Worm (Caenorhabditis elegans) whole organism, L3 larva: ENCODE data around the gene eel-1.

ENCODE experiments used
- R02D3.7 ChIP-seq: fragments of 150-350 bp; optimal IDR thresholded peaks from 2 replicates; lab custom pipeline; 2014; ENCODE audit warnings: missing biosample characterization, missing genetic modification characterization
- aly-2 ChIP-seq: fragments of 150-350 bp; optimal IDR thresholded peaks from 2 replicates; lab custom pipeline; 2014; ENCODE audit warnings: missing biosample characterization, missing genetic modification characterization
- ama-1 ChIP-seq: fragments of 150-350 bp; optimal IDR thresholded peaks from 2 replicates; lab custom pipeline; 2018
- ceh-16 ChIP-seq: sonication (generic microtip); optimal IDR thresholded peaks from 2 replicates; lab custom pipeline; 2017; ENCODE audit warnings: missing biosample characterization, missing genetic modification characterization
- ceh-28 ChIP-seq: fragments of 150-350 bp; optimal IDR thresholded peaks from 2 replicates; lab custom pipeline; 2014; ENCODE audit warnings: missing biosample characterization, missing genetic modification reagents, missing genetic modification characterization
- ceh-82 ChIP-seq: fragments of 150-350 bp; optimal IDR thresholded peaks from 2 replicates; lab custom pipeline; 2014; ENCODE audit warnings: missing biosample characterization, missing genetic modification characterization
- egl-27 ChIP-seq: sonication (generic microtip); optimal IDR thresholded peaks from 4 replicates; lab custom pipeline; 2017; ENCODE audit warnings: missing biosample characterization, missing genetic modification reagents, missing genetic modification characterization
- fkh-10 ChIP-seq: sonication (generic microtip); optimal IDR thresholded peaks from 2 replicates; lab custom pipeline; 2017; ENCODE audit warnings: missing biosample characterization, missing genetic modification reagents, missing genetic modification characterization
- fkh-2 ChIP-seq: fragments of 150-350 bp; optimal IDR thresholded peaks from 2 replicates; lab custom pipeline; 2014; ENCODE audit warnings: missing biosample characterization, missing genetic modification reagents, missing genetic modification characterization
- hmg-11 ChIP-seq: sonication (generic microtip); optimal IDR thresholded peaks from 2 replicates; lab custom pipeline; 2016; ENCODE audit warnings: missing genetic modification characterization, missing compliant biosample characterization
- lin-39 ChIP-seq: fragments of 150-350 bp; optimal IDR thresholded peaks from 2 replicates; lab custom pipeline; 2018; ENCODE audit warnings: missing biosample characterization, missing genetic modification reagents, missing genetic modification characterization
- lsy-12 ChIP-seq: sonication (generic microtip); optimal IDR thresholded peaks from 2 replicates; lab custom pipeline; 2016; ENCODE audit warnings: mild to moderate bottlenecking, missing genetic modification characterization, missing compliant biosample characterization
- mdl-1 ChIP-seq: fragments of 150-350 bp; optimal IDR thresholded peaks from 2 replicates; lab custom pipeline; 2014; ENCODE audit warnings: missing biosample characterization, missing genetic modification characterization
- mml-1 ChIP-seq: fragments of 150-350 bp; sonication (generic microtip); optimal IDR thresholded peaks from 3 replicates; lab custom pipeline; 2014; ENCODE audit warnings: missing biosample characterization, missing genetic modification characterization
- nfya-1 ChIP-seq: sonication (generic microtip); optimal IDR thresholded peaks from 2 replicates; lab custom pipeline; 2017; ENCODE audit warnings: missing genetic modification characterization, mild to moderate bottlenecking, missing compliant biosample characterization, antibody characterized with exemption, moderate library complexity; ENCODE audit not compliant: insufficient read depth
- nhr-11 ChIP-seq: fragments of 150-350 bp; optimal IDR thresholded peaks from 2 replicates; lab custom pipeline; 2014; ENCODE audit warnings: missing biosample characterization, missing genetic modification characterization
- nhr-12 ChIP-seq: fragments of 150-350 bp; optimal IDR thresholded peaks from 2 replicates; lab custom pipeline; 2014; ENCODE audit warnings: missing biosample characterization, missing genetic modification characterization
- nhr-237 ChIP-seq: fragments of 150-350 bp; optimal IDR thresholded peaks from 2 replicates; lab custom pipeline; 2014; ENCODE audit warnings: missing biosample characterization, missing genetic modification characterization
- nhr-25 ChIP-seq: sonication (generic microtip); optimal IDR thresholded peaks from 2 replicates; lab custom pipeline; 2017; ENCODE audit warnings: missing biosample characterization, missing genetic modification characterization
- nhr-67 ChIP-seq: fragments of 150-350 bp; optimal IDR thresholded peaks from 2 replicates; lab custom pipeline; 2014; ENCODE audit warnings: missing biosample characterization, missing genetic modification characterization
- nhr-77 ChIP-seq: fragments of 150-350 bp; optimal IDR thresholded peaks from 2 replicates; lab custom pipeline; 2014; ENCODE audit warnings: missing biosample characterization, missing genetic modification characterization
- pha-4 ChIP-seq: fragments of 150-350 bp; optimal IDR thresholded peaks from 2 replicates; lab custom pipeline; 2014; ENCODE audit warnings: missing biosample characterization, missing genetic modification reagents, missing genetic modification characterization
- sea-2 ChIP-seq: fragments of 150-350 bp; sonication (generic microtip); optimal IDR thresholded peaks from 4 replicates; lab custom pipeline; 2014; ENCODE audit warnings: missing biosample characterization, missing genetic modification reagents, missing genetic modification characterization
- skn-1 ChIP-seq: fragments of 150-350 bp; optimal IDR thresholded peaks from 2 replicates; lab custom pipeline; 2014; ENCODE audit warnings: missing biosample characterization, missing genetic modification characterization
- snpc-4 ChIP-seq: fragments of 150-350 bp; optimal IDR thresholded peaks from 2 replicates; lab custom pipeline; 2014; ENCODE audit warnings: missing biosample characterization, missing genetic modification characterization
- tbx-2 ChIP-seq: sonication (generic microtip); optimal IDR thresholded peaks from 2 replicates; lab custom pipeline; 2016; ENCODE audit warnings: mild to moderate bottlenecking, missing genetic modification characterization, missing compliant biosample characterization
- unc-62 ChIP-seq: fragments of 150-350 bp; sonication (generic microtip); optimal IDR thresholded peaks from 4 replicates; lab custom pipeline; 2014; ENCODE audit warnings: missing biosample characterization, missing genetic modification reagents, missing genetic modification characterization
- zag-1 ChIP-seq: fragments of 150-350 bp; optimal IDR thresholded peaks from 2 replicates; lab custom pipeline; 2014; ENCODE audit warnings: missing biosample characterization, missing genetic modification characterization
- ztf-11 ChIP-seq: fragments of 150-350 bp; optimal IDR thresholded peaks from 2 replicates; lab custom pipeline; 2014; ENCODE audit warnings: missing biosample characterization, missing genetic modification characterization
- ztf-4 ChIP-seq: fragments of 150-350 bp; optimal IDR thresholded peaks from 2 replicates; lab custom pipeline; 2014; ENCODE audit warnings: missing biosample characterization, missing genetic modification characterization

eel-1 gene

ce11 chrIV:2998597-2999161, 51.2 kb downstream of the eel-1 start (continued):
- no peak for TF ChIP-seq ztf-4 (tag; lab: Kevin White, UChicago)
- TF ChIP-seq fkh-2 (tag; lab: Kevin White, UChicago), result no peak

- TF ChIP-seq nhr-25 (tag; lab: Kevin White, UChicago) (no peak), nhr-237 (no peak), nfya-1 (tag; lab: Kevin White, UChicago) (peak; percentile 68)
- TF ChIP-seq, all 47 proteins: peak for 1
These were observed 52.6 kb downstream of the eel-1 start for ce11 chrIV:2997302-2997701.

ce11 chrIV:2995372-2995771, 54.5 kb downstream of the eel-1 start, which contains the start of gene Y54G2A.26:
TSS of gene Y54G2A.26 (minus strand) at chrIV:2995472.
- no peak for TF ChIP-seq nhr-77 (tag; lab: Kevin White, UChicago)
- TF ChIP-seq nhr-11 (tag; lab: Kevin White, UChicago), result no peak
- TF ChIP-seq mdl-1 (tag; lab: Kevin White, UChicago), result no peak
- TF ChIP-seq zag-1 (tag; lab: Kevin White, UChicago), result no peak

- TF ChIP-seq nfya-1 (tag; lab: Kevin White, UChicago) (peak; percentile 17), lsy-12 (tag; lab: Kevin White, UChicago) (no peak), lin-39 (peak; percentile 43)
These were observed 55.0 kb downstream of the eel-1 start for ce11 chrIV:2994883-2995282.

ce11 chrIV:2993278-2993899, 56.5 kb downstream of the eel-1 start:
- TF ChIP-seq skn-1 (tag; lab: Kevin White, UChicago) (peak; percentile 11), hmg-11 (tag; lab: Kevin White, UChicago) (peak; percentile 93), nhr-25 (tag; lab: Kevin White, UChicago) (peak; percentile 40), aly-2 (tag; lab: Kevin White, UChicago) (no peak), zag-1 (tag; lab: Kevin White, UChicago) (peak; percentile 60), mdl-1 (tag; lab: Kevin White, UChicago) (peak; percentile 36), lsy-12 (tag; lab: Kevin White, UChicago) (peak; percentile 61), ceh-82 (peak; percentile 0), nfya-1 (tag; lab: Kevin White, UChicago) (peak; percentile 82), unc-62 (GFP tag; lab: Kevin White, UChicago) (peak; percentile 0), pha-4 (peak; percentile 21), tbx-2 (tag; lab: Kevin White, UChicago) (no peak), fkh-10 (GFP tag; lab: Kevin White, UChicago) (peak; percentile 24), ceh-28 (tag; lab: Kevin White, UChicago) (no peak), nhr-237 (no peak), ceh-16 (tag; lab: Kevin White, UChicago) (no peak), ama-1 (lab: Kevin White, UChicago) (no peak)

- TF ChIP-seq hmg-11 (tag; lab: Kevin White, UChicago) (peak; percentile 8), nfya-1 (tag; lab: Kevin White, UChicago) (peak; percentile 75), fkh-10 (GFP tag; lab: Kevin White, UChicago) (no peak), ztf-11 (tag; lab: Kevin White, UChicago) (no peak), nhr-237 (no peak), sea-2 (GFP tag; lab: Kevin White, UChicago) (no peak), aly-2 (tag; lab: Kevin White, UChicago) (no peak), nhr-67 (tag; lab: Kevin White, UChicago) (no peak), nhr-12 (tag; lab: Kevin White, UChicago) (no peak), nhr-77 (tag; lab: Kevin White, UChicago) (no peak), mml-1 (tag; lab: Kevin White, UChicago) (no peak), lsy-12 (tag; lab: Kevin White, UChicago) (no peak), lin-39 (peak; percentile 87), R02D3.7 (no peak), tbx-2 (tag; lab: Kevin White, UChicago) (peak; percentile 12), snpc-4 (no peak), ztf-4 (tag; lab: Kevin White, UChicago) (no peak), nhr-11 (tag; lab: Kevin White, UChicago) (no peak), egl-27 (tag; lab: Kevin White, UChicago) (no peak)
- TF ChIP-seq, all 47 proteins: peak for 4
These were observed 59.4 kb downstream of the eel-1 start for ce11 chrIV:2990519-2990918.
